Fruit fly (Drosophila melanogaster) whole organism, embryonic: Measurements from ENCODE around the gene Der-2.
A peak's percentile ranks its signal among the peaks of the same experiment; 100 is the strongest.

Source experiments
- Ada2b ChIP-seq: fragments of 200-800 bp; sonication (Bioruptor generic); IDR thresholded peaks from 2 replicates; pipeline ENCODE4 v1.3.6; 2022; ENCODE audit warnings: missing biosample characterization, missing genetic modification characterization
- Adf1 ChIP-seq: fragments of 200-800 bp; sonication (Bioruptor generic); IDR thresholded peaks from 2 replicates; pipeline ENCODE4 v1.3.6; 2022; ENCODE audit warnings: missing biosample characterization, missing genetic modification characterization
- BtbVII ChIP-seq: fragments of 200-800 bp; sonication (Bioruptor generic); optimal IDR thresholded peaks from 3 replicates; lab custom pipeline; 2017; ENCODE audit warnings: missing biosample characterization, mild to moderate bottlenecking, missing genetic modification characterization
- CG10321 ChIP-seq: fragments of 200-800 bp; sonication (Bioruptor generic); IDR thresholded peaks from 2 replicates; pipeline ENCODE4 v1.3.6; 2022; ENCODE audit warnings: missing biosample characterization, missing genetic modification characterization
- CG10462 ChIP-seq: fragments of 200-800 bp; sonication (Bioruptor generic); optimal IDR thresholded peaks from 2 replicates; lab custom pipeline; 2016; ENCODE audit warnings: missing biosample characterization, missing genetic modification characterization
- CG10654 ChIP-seq: fragments of 200-800 bp; sonication (Bioruptor generic); optimal IDR thresholded peaks from 2 replicates; lab custom pipeline; 2016; ENCODE audit warnings: missing biosample characterization, missing genetic modification characterization
- CG11696 ChIP-seq: fragments of 200-800 bp; sonication (Bioruptor generic); IDR thresholded peaks from 2 replicates; pipeline ENCODE4 v1.3.6; 2022; ENCODE audit warnings: missing biosample characterization, missing genetic modification characterization
- CG15269 ChIP-seq: fragments of 200-800 bp; sonication (Bioruptor generic); optimal IDR thresholded peaks from 2 replicates; lab custom pipeline; 2018; ENCODE audit warnings: missing biosample characterization, mild to moderate bottlenecking, missing genetic modification characterization, moderate library complexity
- CG17612 ChIP-seq: fragments of 200-800 bp; sonication (Bioruptor generic); IDR thresholded peaks from 2 replicates; pipeline ENCODE4 v1.3.6; 2022; ENCODE audit warnings: missing biosample characterization, missing genetic modification characterization
- CG2202 ChIP-seq: fragments of 200-800 bp; sonication (Bioruptor generic); optimal IDR thresholded peaks from 2 replicates; lab custom pipeline; 2018; ENCODE audit warnings: missing biosample characterization, mild to moderate bottlenecking, missing genetic modification characterization
- CG2712 ChIP-seq: fragments of 200-800 bp; optimal IDR thresholded peaks from 3 replicates; lab custom pipeline; 2019; ENCODE audit warnings: missing biosample characterization, mild to moderate bottlenecking, missing genetic modification characterization, moderate library complexity
- CG31224 ChIP-seq: fragments of 200-800 bp; sonication (Bioruptor generic); IDR thresholded peaks from 2 replicates; pipeline ENCODE4 v1.3.6; 2022; ENCODE audit warnings: missing biosample characterization, missing genetic modification characterization
- CG32772 ChIP-seq: fragments of 200-800 bp; sonication (Bioruptor generic); IDR thresholded peaks from 2 replicates; pipeline ENCODE4 v1.3.6; 2022; ENCODE audit warnings: missing biosample characterization, missing genetic modification characterization
- CG3407 ChIP-seq: fragments of 200-800 bp; sonication (Bioruptor generic); optimal IDR thresholded peaks from 2 replicates; lab custom pipeline; 2018; ENCODE audit warnings: missing biosample characterization, mild to moderate bottlenecking, missing genetic modification characterization
- CG6813 ChIP-seq: fragments of 200-800 bp; sonication (Bioruptor generic); optimal IDR thresholded peaks from 2 replicates; lab custom pipeline; 2017; ENCODE audit warnings: missing biosample characterization, missing genetic modification characterization, mild to moderate bottlenecking, moderate library complexity, missing genetic modification reagents
- CG8388 ChIP-seq: fragments of 200-800 bp; sonication (Bioruptor generic); optimal IDR thresholded peaks from 2 replicates; lab custom pipeline; 2019; ENCODE audit warnings: missing biosample characterization, mild to moderate bottlenecking, missing genetic modification characterization, moderate library complexity
- CTCF ChIP-seq: fragments of 200-800 bp; sonication (Bioruptor generic); optimal IDR thresholded peaks from 2 replicates; lab custom pipeline; 2017; ENCODE audit warnings: missing biosample characterization, mild to moderate bottlenecking, missing genetic modification characterization, moderate library complexity
- D19B ChIP-seq: fragments of 200-800 bp; sonication (Bioruptor generic); optimal IDR thresholded peaks from 2 replicates; lab custom pipeline; 2017; ENCODE audit warnings: missing biosample characterization, mild to moderate bottlenecking, missing genetic modification characterization
- Dad ChIP-seq: fragments of 200-800 bp; sonication (Bioruptor generic); optimal IDR thresholded peaks from 3 replicates; lab custom pipeline; 2016; ENCODE audit warnings: missing biosample characterization, missing genetic modification characterization
- Dek ChIP-seq: fragments of 200-800 bp; sonication (Bioruptor generic); optimal IDR thresholded peaks from 3 replicates; lab custom pipeline; 2019; ENCODE audit warnings: missing biosample characterization, mild to moderate bottlenecking, missing genetic modification characterization, moderate library complexity
- Doc2 ChIP-seq: fragments of 200-800 bp; sonication (Bioruptor generic); IDR thresholded peaks from 2 replicates; pipeline ENCODE4 v1.3.6; 2022; ENCODE audit warnings: missing biosample characterization, missing genetic modification characterization
- Elba2 ChIP-seq: fragments of 200-800 bp; sonication (Bioruptor generic); optimal IDR thresholded peaks from 3 replicates; lab custom pipeline; 2016; ENCODE audit warnings: missing biosample characterization, missing genetic modification characterization
- Fer2 ChIP-seq: fragments of 200-800 bp; sonication (Bioruptor generic); optimal IDR thresholded peaks from 2 replicates; lab custom pipeline; 2018; ENCODE audit warnings: missing biosample characterization, mild to moderate bottlenecking, missing genetic modification characterization, moderate library complexity
- HLH3B ChIP-seq: fragments of 200-800 bp; sonication (Bioruptor generic); IDR thresholded peaks from 2 replicates; pipeline ENCODE4 v1.3.6; 2022; ENCODE audit warnings: missing biosample characterization, missing genetic modification characterization
- Hand ChIP-seq: fragments of 200-800 bp; sonication (Bioruptor generic); optimal IDR thresholded peaks from 2 replicates; lab custom pipeline; 2017; ENCODE audit warnings: mild to moderate bottlenecking, missing biosample characterization, missing genetic modification reagents, missing genetic modification characterization
- Mes4 ChIP-seq: fragments of 200-800 bp; sonication (Bioruptor generic); optimal IDR thresholded peaks from 2 replicates; lab custom pipeline; 2016; ENCODE audit warnings: missing biosample characterization, missing genetic modification characterization
- Myb ChIP-seq: fragments of 200-800 bp; sonication (Bioruptor generic); optimal IDR thresholded peaks from 2 replicates; lab custom pipeline; 2016; ENCODE audit warnings: missing biosample characterization, missing genetic modification characterization
- NK7.1 ChIP-seq: fragments of 200-800 bp; sonication (Bioruptor generic); optimal IDR thresholded peaks from 3 replicates; lab custom pipeline; 2016; ENCODE audit warnings: missing biosample characterization, missing genetic modification characterization
- NfI ChIP-seq: fragments of 200-800 bp; sonication (Bioruptor generic); optimal IDR thresholded peaks from 3 replicates; lab custom pipeline; 2018; ENCODE audit warnings: missing biosample characterization, mild to moderate bottlenecking, missing genetic modification characterization, moderate library complexity
- Poxn ChIP-seq: fragments of 200-800 bp; sonication (Bioruptor generic); IDR thresholded peaks from 2 replicates; pipeline ENCODE4 v1.3.6; 2022; ENCODE audit warnings: missing biosample characterization, missing genetic modification characterization
- Scr ChIP-seq: fragments of 200-800 bp; sonication (Bioruptor generic); IDR thresholded peaks from 2 replicates; pipeline ENCODE4 v1.3.6; 2022; ENCODE audit warnings: missing biosample characterization, missing genetic modification characterization; ENCODE audit not compliant: partially characterized antibody
- YL-1 ChIP-seq: fragments of 200-800 bp; sonication (Bioruptor generic); optimal IDR thresholded peaks from 3 replicates; lab custom pipeline; 2017; ENCODE audit warnings: missing biosample characterization, mild to moderate bottlenecking, missing genetic modification characterization
- abd-A ChIP-seq: fragments of 200-800 bp; sonication (Bioruptor generic); optimal IDR thresholded peaks from 3 replicates; lab custom pipeline; 2019; ENCODE audit warnings: missing biosample characterization, mild to moderate bottlenecking, missing genetic modification characterization, moderate library complexity
- ap ChIP-seq: fragments of 200-800 bp; sonication (Bioruptor generic); IDR thresholded peaks from 2 replicates; pipeline ENCODE4 v1.3.6; 2022; ENCODE audit warnings: missing biosample characterization, missing genetic modification characterization
- ash1 ChIP-seq: fragments of 200-800 bp; sonication (Bioruptor generic); optimal IDR thresholded peaks from 2 replicates; lab custom pipeline; 2018; ENCODE audit warnings: missing biosample characterization, mild to moderate bottlenecking, missing genetic modification characterization
- bbx ChIP-seq: fragments of 200-800 bp; sonication (Bioruptor generic); IDR thresholded peaks from 2 replicates; pipeline ENCODE4 v1.3.6; 2022; ENCODE audit warnings: missing biosample characterization, missing genetic modification characterization; ENCODE audit not compliant: partially characterized antibody
- bsh ChIP-seq, 2 experiments: fragments of 200-800 bp; sonication (Bioruptor generic); optimal IDR thresholded peaks; 2 replicates each; lab custom pipeline; 2017 to 2018; ENCODE audit warnings: mild to moderate bottlenecking in 2 of 2, missing biosample characterization in 2 of 2, missing genetic modification characterization in 2 of 2, moderate library complexity in 1 of 2
- cad ChIP-seq: fragments of >200 bp; optimal IDR thresholded peaks from 2 replicates; lab custom pipeline; 2017; ENCODE audit warnings: missing biosample characterization, missing genetic modification characterization
- corto ChIP-seq: fragments of 200-800 bp; sonication (Bioruptor generic); optimal IDR thresholded peaks from 2 replicates; lab custom pipeline; 2016; ENCODE audit warnings: missing biosample characterization, mild to moderate bottlenecking, missing genetic modification characterization, moderate library complexity
- cwo ChIP-seq: fragments of 200-800 bp; sonication (Bioruptor generic); optimal IDR thresholded peaks from 3 replicates; lab custom pipeline; 2017; ENCODE audit warnings: missing biosample characterization, missing genetic modification characterization, mild to moderate bottlenecking, moderate library complexity, missing genetic modification reagents
- fd3F ChIP-seq: fragments of 200-800 bp; sonication (Bioruptor generic); optimal IDR thresholded peaks from 2 replicates; lab custom pipeline; 2018; ENCODE audit warnings: missing biosample characterization, mild to moderate bottlenecking, missing genetic modification characterization, moderate library complexity
- gfzf ChIP-seq: fragments of 200-800 bp; sonication (Bioruptor generic); optimal IDR thresholded peaks from 2 replicates; lab custom pipeline; 2016; ENCODE audit warnings: missing biosample characterization, mild to moderate bottlenecking, missing genetic modification characterization, moderate library complexity
- mld ChIP-seq: fragments of 200-800 bp; sonication (Bioruptor generic); IDR thresholded peaks from 3 replicates; pipeline ENCODE4 v1.3.6; 2022; ENCODE audit warnings: missing biosample characterization, missing genetic modification characterization; ENCODE audit not compliant: partially characterized antibody
- nom ChIP-seq: fragments of 200-800 bp; sonication (Bioruptor generic); optimal IDR thresholded peaks from 2 replicates; lab custom pipeline; 2017; ENCODE audit warnings: missing biosample characterization, missing genetic modification characterization, mild to moderate bottlenecking, moderate library complexity, missing genetic modification reagents
- phol ChIP-seq: fragments of 200-800 bp; sonication (Bioruptor generic); optimal IDR thresholded peaks from 3 replicates; lab custom pipeline; 2018; ENCODE audit warnings: missing biosample characterization, mild to moderate bottlenecking, missing genetic modification characterization, moderate library complexity
- rib ChIP-seq: fragments of 200-800 bp; sonication (Bioruptor generic); IDR thresholded peaks from 2 replicates; pipeline ENCODE4 v1.3.6; 2022; ENCODE audit warnings: missing biosample characterization, missing genetic modification characterization
- scrt ChIP-seq: fragments of 200-800 bp; sonication (Bioruptor generic); optimal IDR thresholded peaks from 2 replicates; lab custom pipeline; 2018; ENCODE audit warnings: missing biosample characterization, mild to moderate bottlenecking, missing genetic modification characterization, moderate library complexity
- so ChIP-seq: fragments of 200-800 bp; sonication (Bioruptor generic); IDR thresholded peaks from 3 replicates; pipeline ENCODE4 v1.3.6; 2022; ENCODE audit warnings: missing biosample characterization, missing genetic modification characterization
- sqz ChIP-seq: fragments of 200-800 bp; sonication (Bioruptor generic); optimal IDR thresholded peaks from 3 replicates; lab custom pipeline; 2018; ENCODE audit warnings: missing biosample characterization, mild to moderate bottlenecking, missing genetic modification characterization
- tin ChIP-seq: fragments of 200-800 bp; sonication (Bioruptor generic); optimal IDR thresholded peaks from 3 replicates; lab custom pipeline; 2016; ENCODE audit warnings: missing biosample characterization, missing genetic modification characterization
- tio ChIP-seq: fragments of 200-800 bp; sonication (Bioruptor generic); optimal IDR thresholded peaks from 2 replicates; lab custom pipeline; 2017; ENCODE audit warnings: missing biosample characterization, missing genetic modification characterization, inconsistent platforms
- unc-4 ChIP-seq: fragments of 200-800 bp; sonication (Bioruptor generic); IDR thresholded peaks from 2 replicates; pipeline ENCODE4 v1.3.6; 2022; ENCODE audit warnings: missing biosample characterization, missing genetic modification characterization; ENCODE audit not compliant: partially characterized antibody

Der-2 gene

dm6 chr3R:16453597-16453996 is 30.4 kb downstream of the Der-2 start, which contains the start of gene Pak3 (continued):
- no peak for TF ChIP-seq abd-A (tag; lab: Kevin White, UChicago)
- TF ChIP-seq CG2712 (tag; lab: Kevin White, UChicago), result peak; percentile 43
- TF ChIP-seq phol (tag; lab: Kevin White, UChicago), result peak; percentile 4
- no peak for TF ChIP-seq Myb (GFP tag; lab: Kevin White, UChicago)
- no peak for TF ChIP-seq fd3F (GFP tag; lab: Kevin White, UChicago)
- TF ChIP-seq mld, result peak; percentile 45; the same call in 1 of the 3 replicates
- TF ChIP-seq CG15269 (tag; lab: Kevin White, UChicago), result no peak
- TF ChIP-seq CTCF, result peak; percentile 14
- TF ChIP-seq HLH3B (GFP tag; lab: Robert Waterston, UW), result no peak
- no peak for TF ChIP-seq bsh (GFP tag; optimal IDR thresholded peaks at IDR 0.05; lab: Kevin White, UChicago)
- no peak for TF ChIP-seq CG17612 (GFP tag; lab: Robert Waterston, UW)
- no peak for TF ChIP-seq D19B (GFP tag; lab: Kevin White, UChicago)
- TF ChIP-seq Elba2 (GFP tag; lab: Kevin White, UChicago), result no peak
- TF ChIP-seq NfI, result peak; percentile 3
- no peak for TF ChIP-seq CG10462 (GFP tag; lab: Kevin White, UChicago)
- no peak for TF ChIP-seq so (GFP tag; lab: Robert Waterston, UW)
- peak; percentile 81 for TF ChIP-seq gfzf
- TF ChIP-seq Hand (GFP tag; lab: Kevin White, UChicago), result no peak
- TF ChIP-seq CG2202 (tag; lab: Kevin White, UChicago), result no peak
- no peak for TF ChIP-seq Ada2b
- no peak for TF ChIP-seq Mes4 (GFP tag; lab: Kevin White, UChicago)
- no peak for TF ChIP-seq rib (GFP tag; lab: Robert Waterston, UW)
- TF ChIP-seq corto (GFP tag; lab: Kevin White, UChicago), result no peak
- TF ChIP-seq CG11696 (GFP tag; lab: Robert Waterston, UW), result no peak
- TF ChIP-seq ash1, result no peak
- peak; percentile 79 for TF ChIP-seq unc-4 (GFP tag; lab: Robert Waterston, UW)
- no peak for TF ChIP-seq CG10654 (GFP tag; lab: Kevin White, UChicago)
- no peak for TF ChIP-seq ap (GFP tag; lab: Robert Waterston, UW)
- TF ChIP-seq CG10321 (GFP tag; lab: Robert Waterston, UW), result no peak
- TF ChIP-seq Doc2 (GFP tag; lab: Robert Waterston, UW), result no peak
- no peak for TF ChIP-seq scrt (GFP tag; lab: Kevin White, UChicago)
- TF ChIP-seq Adf1 (GFP tag; lab: Robert Waterston, UW), result no peak
- no peak for TF ChIP-seq CG3407 (GFP tag; lab: Kevin White, UChicago)

dm6 chr3R:16452954-16453587 is 31.0 kb downstream of the Der-2 start:
- TF ChIP-seq Fer2 (tag; lab: Kevin White, UChicago) (no peak), Dek (no peak), Poxn (GFP tag; lab: Robert Waterston, UW) (no peak), sqz (GFP tag; lab: Kevin White, UChicago) (no peak), BtbVII (GFP tag; lab: Kevin White, UChicago) (no peak), nom (peak; percentile 36), YL-1 (GFP tag; lab: Kevin White, UChicago) (peak; percentile 39), bbx (GFP tag; lab: Robert Waterston, UW) (no peak), tin (GFP tag; lab: Kevin White, UChicago) (no peak), CG6813 (GFP tag; lab: Kevin White, UChicago) (no peak), CG8388 (no peak), NK7.1 (no peak), Scr (GFP tag; lab: Robert Waterston, UW) (peak; percentile 8), CG32772 (GFP tag; lab: Robert Waterston, UW) (no peak), CG31224 (no peak), tio (GFP tag; lab: Kevin White, UChicago) (no peak), cwo (no peak), cad (GFP tag; lab: Kevin White, UChicago) (peak; percentile 79), Dad (GFP tag; lab: Kevin White, UChicago) (no peak)
